Fruit fly (Drosophila melanogaster) whole organism, embryonic: ENCODE data around the gene CG31076.

Experiments
- Aef1 ChIP-seq: fragments of 200-800 bp; sonication (Bioruptor generic); IDR thresholded peaks from 3 replicates; pipeline ENCODE4 v1.3.6; 2022; ENCODE audit warnings: missing biosample characterization, missing genetic modification characterization
- B-H2 ChIP-seq: fragments of 200-800 bp; sonication (Bioruptor generic); optimal IDR thresholded peaks from 2 replicates; lab custom pipeline; 2018; ENCODE audit warnings: missing biosample characterization, mild to moderate bottlenecking, missing genetic modification characterization
- CG10431 ChIP-seq: fragments of 200-800 bp; sonication (Bioruptor generic); optimal IDR thresholded peaks from 3 replicates; lab custom pipeline; 2018; ENCODE audit warnings: missing biosample characterization, mild to moderate bottlenecking, missing genetic modification characterization
- CG10543 ChIP-seq: fragments of 200-800 bp; sonication (Bioruptor generic); optimal IDR thresholded peaks from 3 replicates; lab custom pipeline; 2017; ENCODE audit warnings: missing biosample characterization, mild to moderate bottlenecking, missing genetic modification characterization, moderate library complexity
- CG10565 ChIP-seq: fragments of 200-800 bp; sonication (Bioruptor generic); optimal IDR thresholded peaks from 3 replicates; lab custom pipeline; 2016; ENCODE audit warnings: missing biosample characterization, mild to moderate bottlenecking, missing genetic modification characterization
- CG12769 ChIP-seq: fragments of 200-800 bp; sonication (Bioruptor generic); optimal IDR thresholded peaks from 2 replicates; lab custom pipeline; 2019; ENCODE audit warnings: missing biosample characterization, mild to moderate bottlenecking, missing genetic modification characterization, moderate library complexity
- CG12942 ChIP-seq: fragments of 200-800 bp; sonication (Bioruptor generic); optimal IDR thresholded peaks from 3 replicates; lab custom pipeline; 2016; ENCODE audit warnings: missing biosample characterization, missing genetic modification characterization
- CG13296 ChIP-seq: fragments of 200-800 bp; sonication (Bioruptor generic); optimal IDR thresholded peaks from 3 replicates; lab custom pipeline; 2018; ENCODE audit warnings: missing biosample characterization, mild to moderate bottlenecking, missing genetic modification characterization
- CG14667 ChIP-seq: fragments of 200-800 bp; sonication (Bioruptor generic); IDR thresholded peaks from 2 replicates; pipeline ENCODE4 v1.3.6; 2022; ENCODE audit warnings: missing biosample characterization, missing genetic modification characterization
- CG15011 ChIP-seq: fragments of 200-800 bp; sonication (Bioruptor generic); optimal IDR thresholded peaks from 3 replicates; lab custom pipeline; 2018; ENCODE audit warnings: missing biosample characterization, mild to moderate bottlenecking, missing genetic modification characterization
- CG17361 ChIP-seq: fragments of 200-800 bp; sonication (Bioruptor generic); IDR thresholded peaks from 3 replicates; pipeline ENCODE4 v1.3.6; 2022; ENCODE audit warnings: missing biosample characterization, missing genetic modification characterization
- CG17829 ChIP-seq: fragments of 200-800 bp; optimal IDR thresholded peaks from 2 replicates; lab custom pipeline; 2019; ENCODE audit warnings: missing biosample characterization, mild to moderate bottlenecking, missing genetic modification characterization, moderate library complexity
- CG17912 ChIP-seq: fragments of 200-800 bp; sonication (Bioruptor generic); optimal IDR thresholded peaks from 2 replicates; lab custom pipeline; 2018; ENCODE audit warnings: missing biosample characterization, mild to moderate bottlenecking, missing genetic modification characterization
- CG2120 ChIP-seq: fragments of 200-800 bp; sonication (Bioruptor generic); optimal IDR thresholded peaks from 3 replicates; lab custom pipeline; 2016; ENCODE audit warnings: missing biosample characterization, missing genetic modification characterization
- CG30403 ChIP-seq: fragments of 200-800 bp; sonication (Bioruptor generic); optimal IDR thresholded peaks from 3 replicates; lab custom pipeline; 2016; ENCODE audit warnings: missing biosample characterization, missing genetic modification characterization
- CG32767 ChIP-seq: fragments of 200-800 bp; sonication (Bioruptor generic); IDR thresholded peaks from 2 replicates; pipeline ENCODE4 v1.3.6; 2022; ENCODE audit warnings: missing biosample characterization, missing genetic modification characterization
- CG34422 ChIP-seq: fragments of 200-800 bp; sonication (Bioruptor generic); IDR thresholded peaks from 3 replicates; pipeline ENCODE4 v1.3.6; 2022; ENCODE audit warnings: missing biosample characterization, missing genetic modification characterization
- CG4360 ChIP-seq: fragments of 200-800 bp; sonication (Bioruptor generic); IDR thresholded peaks from 2 replicates; pipeline ENCODE4 v1.3.6; 2022; ENCODE audit warnings: missing biosample characterization, missing genetic modification characterization
- CG6689 ChIP-seq: fragments of 200-800 bp; sonication (Bioruptor generic); IDR thresholded peaks from 2 replicates; pipeline ENCODE4 v1.3.6; 2022; ENCODE audit warnings: missing biosample characterization, missing genetic modification characterization
- CG6813 ChIP-seq: fragments of 200-800 bp; sonication (Bioruptor generic); optimal IDR thresholded peaks from 2 replicates; lab custom pipeline; 2017; ENCODE audit warnings: missing biosample characterization, missing genetic modification characterization, mild to moderate bottlenecking, moderate library complexity, missing genetic modification reagents
- CG7839 ChIP-seq: fragments of 200-800 bp; sonication (Bioruptor generic); optimal IDR thresholded peaks from 3 replicates; lab custom pipeline; 2018; ENCODE audit warnings: missing biosample characterization, mild to moderate bottlenecking, missing genetic modification characterization, moderate library complexity
- CG8388 ChIP-seq: fragments of 200-800 bp; sonication (Bioruptor generic); optimal IDR thresholded peaks from 2 replicates; lab custom pipeline; 2019; ENCODE audit warnings: missing biosample characterization, mild to moderate bottlenecking, missing genetic modification characterization, moderate library complexity
- CG9609 ChIP-seq: fragments of 200-800 bp; sonication (Bioruptor generic); optimal IDR thresholded peaks from 3 replicates; lab custom pipeline; 2016; ENCODE audit warnings: missing biosample characterization, missing genetic modification characterization
- CG9797 ChIP-seq: fragments of 200-800 bp; sonication (Bioruptor generic); optimal IDR thresholded peaks from 3 replicates; lab custom pipeline; 2018; ENCODE audit warnings: missing biosample characterization, mild to moderate bottlenecking, missing genetic modification characterization
- Dbx ChIP-seq: fragments of 200-800 bp; sonication (Bioruptor generic); IDR thresholded peaks from 3 replicates; pipeline ENCODE4 v1.3.6; 2022; ENCODE audit warnings: missing biosample characterization, missing genetic modification characterization
- Fer3 ChIP-seq: fragments of 200-800 bp; sonication (Bioruptor generic); optimal IDR thresholded peaks from 2 replicates; lab custom pipeline; 2018; ENCODE audit warnings: missing biosample characterization, mild to moderate bottlenecking, missing genetic modification characterization, moderate library complexity
- Gsc ChIP-seq: fragments of 200-800 bp; sonication (Bioruptor generic); IDR thresholded peaks from 2 replicates; pipeline ENCODE4 v1.3.6; 2022; ENCODE audit warnings: missing biosample characterization, missing genetic modification characterization
- Mes4 ChIP-seq: fragments of 200-800 bp; sonication (Bioruptor generic); optimal IDR thresholded peaks from 2 replicates; lab custom pipeline; 2016; ENCODE audit warnings: missing biosample characterization, missing genetic modification characterization
- NK7.1 ChIP-seq: fragments of 200-800 bp; sonication (Bioruptor generic); optimal IDR thresholded peaks from 3 replicates; lab custom pipeline; 2016; ENCODE audit warnings: missing biosample characterization, missing genetic modification characterization
- Pdp1 ChIP-seq, 2 experiments: fragments of 200-800 bp; sonication (Bioruptor generic); optimal IDR thresholded peaks; 3 replicates each; lab custom pipeline; 2016; ENCODE audit warnings: missing biosample characterization in 2 of 2, missing genetic modification characterization in 2 of 2, mild to moderate bottlenecking in 1 of 2, moderate library complexity in 1 of 2
- TFAM ChIP-seq: fragments of 200-800 bp; sonication (Bioruptor generic); optimal IDR thresholded peaks from 2 replicates; lab custom pipeline; 2017; ENCODE audit warnings: missing biosample characterization, missing genetic modification characterization, inconsistent platforms
- Tbp ChIP-seq: fragments of >200 bp; optimal IDR thresholded peaks from 2 replicates; lab custom pipeline; 2018; ENCODE audit warnings: missing biosample characterization, missing genetic modification characterization
- ap ChIP-seq: fragments of 200-800 bp; sonication (Bioruptor generic); IDR thresholded peaks from 2 replicates; pipeline ENCODE4 v1.3.6; 2022; ENCODE audit warnings: missing biosample characterization, missing genetic modification characterization
- bowl ChIP-seq: fragments of 200-800 bp; sonication (Bioruptor generic); IDR thresholded peaks from 2 replicates; pipeline ENCODE4 v1.3.6; 2022; ENCODE audit warnings: missing biosample characterization, missing genetic modification characterization
- cg ChIP-seq: fragments of 200-800 bp; sonication (Bioruptor generic); optimal IDR thresholded peaks from 3 replicates; lab custom pipeline; 2019; ENCODE audit warnings: missing biosample characterization, mild to moderate bottlenecking, missing genetic modification characterization, moderate library complexity
- cwo ChIP-seq: fragments of 200-800 bp; sonication (Bioruptor generic); optimal IDR thresholded peaks from 3 replicates; lab custom pipeline; 2017; ENCODE audit warnings: missing biosample characterization, missing genetic modification characterization, mild to moderate bottlenecking, moderate library complexity, missing genetic modification reagents
- da ChIP-seq: fragments of 200-800 bp; sonication (Bioruptor generic); optimal IDR thresholded peaks from 2 replicates; lab custom pipeline; 2016; ENCODE audit warnings: missing biosample characterization, missing genetic modification characterization
- disco-r ChIP-seq: fragments of 200-800 bp; sonication (Bioruptor generic); optimal IDR thresholded peaks from 2 replicates; lab custom pipeline; 2016; ENCODE audit warnings: missing biosample characterization, missing genetic modification characterization
- dpn ChIP-seq, 2 experiments: fragments of 200-800 bp; sonication (Bioruptor generic); optimal IDR thresholded peaks; 3 replicates each; lab custom pipeline; 2016; ENCODE audit warnings: missing biosample characterization in 2 of 2, missing genetic modification characterization in 2 of 2
- emc ChIP-seq: fragments of 200-800 bp; sonication (Bioruptor generic); optimal IDR thresholded peaks from 2 replicates; lab custom pipeline; 2016; ENCODE audit warnings: missing biosample characterization, missing genetic modification characterization
- esg ChIP-seq: fragments of 200-800 bp; sonication (Bioruptor generic); conservative IDR thresholded peaks from 2 replicates; pipeline ENCODE4 v1.3.6; 2022; ENCODE audit warnings: missing biosample characterization, missing genetic modification characterization
- h ChIP-seq: fragments of >200 bp; optimal IDR thresholded peaks from 2 replicates; lab custom pipeline; 2017
- ind ChIP-seq: fragments of 200-800 bp; sonication (Bioruptor generic); optimal IDR thresholded peaks from 3 replicates; lab custom pipeline; 2016; ENCODE audit warnings: missing biosample characterization, missing genetic modification characterization
- kay ChIP-seq: fragments of 200-800 bp; sonication (Bioruptor generic); optimal IDR thresholded peaks from 2 replicates; lab custom pipeline; 2016; ENCODE audit warnings: missing biosample characterization, missing genetic modification characterization
- maf-S ChIP-seq: fragments of 200-800 bp; sonication (Bioruptor generic); optimal IDR thresholded peaks from 2 replicates; lab custom pipeline; 2016; ENCODE audit warnings: missing biosample characterization, missing genetic modification characterization
- pita ChIP-seq: fragments of 200-800 bp; sonication (Bioruptor generic); optimal IDR thresholded peaks from 2 replicates; lab custom pipeline; 2017; ENCODE audit warnings: missing biosample characterization, mild to moderate bottlenecking, missing genetic modification characterization
- pum ChIP-seq: fragments of 200-800 bp; sonication (Bioruptor generic); optimal IDR thresholded peaks from 2 replicates; lab custom pipeline; 2016; ENCODE audit warnings: missing biosample characterization, missing genetic modification characterization
- ro ChIP-seq: fragments of 200-800 bp; sonication (Bioruptor generic); IDR thresholded peaks from 2 replicates; pipeline ENCODE4 v1.3.6; 2022; ENCODE audit warnings: missing biosample characterization, missing genetic modification characterization
- sd ChIP-seq: fragments of 200-800 bp; sonication (Bioruptor generic); optimal IDR thresholded peaks from 3 replicates; lab custom pipeline; 2018; ENCODE audit warnings: missing biosample characterization, mild to moderate bottlenecking, missing genetic modification characterization, moderate library complexity
- sens-2 ChIP-seq: fragments of 200-800 bp; sonication (Bioruptor generic); IDR thresholded peaks from 2 replicates; pipeline ENCODE4 v1.3.6; 2022; ENCODE audit warnings: missing biosample characterization, missing genetic modification characterization
- tgo ChIP-seq: fragments of 200-800 bp; sonication (Bioruptor generic); IDR thresholded peaks from 3 replicates; pipeline ENCODE4 v1.3.6; 2022; ENCODE audit warnings: missing biosample characterization, missing genetic modification characterization
- zfh2 ChIP-seq: fragments of 200-800 bp; sonication (Bioruptor generic); optimal IDR thresholded peaks from 2 replicates; lab custom pipeline; 2016; ENCODE audit warnings: missing biosample characterization, missing genetic modification characterization

The CG31076 gene

DNA sequence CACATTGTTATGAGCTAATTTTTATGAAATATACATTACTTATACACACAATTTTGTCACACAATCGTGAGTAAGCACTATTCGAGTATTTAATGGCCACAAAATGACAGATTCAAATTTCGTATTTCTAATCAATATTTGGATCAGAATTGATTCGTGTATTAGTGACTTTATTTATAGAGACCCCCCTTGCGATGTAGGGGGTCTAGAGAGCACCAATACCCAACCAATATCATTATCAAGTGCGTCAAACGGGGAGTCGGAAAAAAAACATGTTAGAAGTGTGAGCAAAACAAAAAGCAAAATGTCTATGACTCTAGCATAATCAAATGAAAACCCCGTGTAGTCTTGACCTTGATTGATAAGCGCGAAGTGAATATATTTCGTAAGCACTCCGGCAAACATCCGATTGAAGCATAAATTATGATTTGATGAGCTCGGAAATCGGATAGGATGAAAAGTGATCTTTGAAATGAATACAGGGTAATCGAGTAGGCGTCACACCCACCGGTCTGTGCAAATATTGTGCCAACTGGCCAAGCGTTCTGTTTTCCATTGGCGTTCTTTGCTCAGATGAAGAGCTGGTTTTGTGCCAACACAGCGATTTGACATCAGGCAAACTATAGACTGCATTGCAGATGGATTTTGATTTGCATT is 37.3 kb downstream of the CG31076 start (continued):
- TF ChIP-seq da (GFP tag; lab: Kevin White, UChicago), result no peak
- no peak for TF ChIP-seq CG34422 (GFP tag; lab: Robert Waterston, UW)
- no peak for TF ChIP-seq esg (GFP tag; lab: Robert Waterston, UW)
- TF ChIP-seq cwo, result peak; percentile 74
- no peak for TF ChIP-seq CG6689
- TF ChIP-seq emc (GFP tag; lab: Kevin White, UChicago), result no peak
- peak; percentile 25 for TF ChIP-seq Fer3 (tag; lab: Kevin White, UChicago)
- no peak for TF ChIP-seq Aef1 (GFP tag; lab: Robert Waterston, UW)
- no peak for TF ChIP-seq CG13296 (GFP tag; lab: Kevin White, UChicago)
- no peak for TF ChIP-seq CG10431 (GFP tag; lab: Kevin White, UChicago)
- TF ChIP-seq CG2120 (GFP tag; lab: Kevin White, UChicago), result peak; percentile 78
- TF ChIP-seq CG7839 (tag; lab: Kevin White, UChicago), result peak; percentile 46
- peak; percentile 19 to 67 for TF ChIP-seq Pdp1 (GFP tag; optimal IDR thresholded peaks at IDR 0.05; lab: Kevin White, UChicago)
- TF ChIP-seq Tbp (GFP tag; lab: Kevin White, UChicago), result no peak
- TF ChIP-seq Mes4 (GFP tag; lab: Kevin White, UChicago), result no peak
- TF ChIP-seq kay (GFP tag; lab: Kevin White, UChicago), result no peak
- TF ChIP-seq CG17361 (GFP tag; lab: Robert Waterston, UW), result no peak
- peak; percentile 31 for TF ChIP-seq CG6813 (GFP tag; lab: Kevin White, UChicago)
- no peak for TF ChIP-seq CG32767 (GFP tag; lab: Robert Waterston, UW)
- no peak for TF ChIP-seq NK7.1 (GFP tag; lab: Kevin White, UChicago)
- no peak for TF ChIP-seq ap (GFP tag; lab: Robert Waterston, UW)
- no peak for TF ChIP-seq disco-r (GFP tag; lab: Kevin White, UChicago)
- TF ChIP-seq Gsc (GFP tag; lab: Robert Waterston, UW), result no peak
- TF ChIP-seq maf-S (GFP tag; lab: Kevin White, UChicago), result peak; percentile 12
- no peak for TF ChIP-seq CG9609 (GFP tag; lab: Kevin White, UChicago)
- peak; percentile 45 for TF ChIP-seq CG30403
- TF ChIP-seq CG12942 (GFP tag; lab: Kevin White, UChicago), result no peak
- TF ChIP-seq CG4360 (GFP tag; lab: Robert Waterston, UW), result no peak
- TF ChIP-seq CG9797, result no peak
- no peak for TF ChIP-seq CG10565 (GFP tag; lab: Kevin White, UChicago)
- TF ChIP-seq cg (GFP tag; lab: Kevin White, UChicago), result no peak
- TF ChIP-seq sd (tag; lab: Kevin White, UChicago), result no peak
- TF ChIP-seq CG8388 (GFP tag; lab: Kevin White, UChicago), result no peak
- TF ChIP-seq dpn (GFP tag; optimal IDR thresholded peaks at IDR 0.05; lab: Kevin White, UChicago), result peak in 1 of 2 experiments; percentile 19
- peak; percentile 11 for TF ChIP-seq CG12769 (tag; lab: Kevin White, UChicago)
- no peak for TF ChIP-seq ro
- no peak for TF ChIP-seq bowl
- TF ChIP-seq CG14667 (GFP tag; lab: Robert Waterston, UW), result no peak
- TF ChIP-seq CG15011 (GFP tag; lab: Kevin White, UChicago), result no peak
- TF ChIP-seq CG17912 (GFP tag; lab: Kevin White, UChicago), result no peak
- TF ChIP-seq TFAM (GFP tag; lab: Kevin White, UChicago), result no peak
- no peak for TF ChIP-seq pita (GFP tag; lab: Kevin White, UChicago)
- TF ChIP-seq CG17829 (tag; lab: Kevin White, UChicago), result no peak
- TF ChIP-seq zfh2 (GFP tag; lab: Kevin White, UChicago), result peak; percentile 30
- TF ChIP-seq ind (GFP tag; lab: Kevin White, UChicago), result peak; percentile 47
- TF ChIP-seq CG10543 (GFP tag; lab: Kevin White, UChicago), result no peak
- TF ChIP-seq pum (GFP tag; lab: Kevin White, UChicago), result no peak
- TF ChIP-seq h (lab: Kevin White, UChicago), result no peak
- no peak for TF ChIP-seq tgo (GFP tag; lab: Robert Waterston, UW)
- TF ChIP-seq sens-2 (GFP tag; lab: Robert Waterston, UW), result no peak
- TF ChIP-seq Dbx (GFP tag; lab: Robert Waterston, UW), result peak; percentile 36; the same call in 1 of the 3 replicates
- no peak for TF ChIP-seq B-H2 (GFP tag; lab: Kevin White, UChicago)
